Worm (Caenorhabditis elegans) whole organism, L1 larva: ENCODE measurements around the gene M7.12.

Experiments used
- C04F5.9 ChIP-seq: sonication (generic microtip); optimal IDR thresholded peaks from 2 replicates; lab custom pipeline; 2016; ENCODE audit warnings: missing genetic modification characterization, missing compliant biosample characterization
- C16A3.4 ChIP-seq: fragments of 150-350 bp; optimal IDR thresholded peaks from 2 replicates; lab custom pipeline; 2014; ENCODE audit warnings: missing biosample characterization, missing genetic modification characterization
- F16B12.6 ChIP-seq: fragments of 150-350 bp; optimal IDR thresholded peaks from 2 replicates; lab custom pipeline; 2014; ENCODE audit warnings: missing biosample characterization, missing genetic modification characterization
- aha-1 ChIP-seq: fragments of 150-350 bp; optimal IDR thresholded peaks from 2 replicates; lab custom pipeline; 2014; ENCODE audit warnings: missing biosample characterization, missing genetic modification characterization
- ceh-82 ChIP-seq, 3 experiments: fragments of 150-350 bp in 1 of 3; sonication (generic microtip) in 2 of 3; optimal IDR thresholded peaks; 2 replicates each; lab custom pipeline; 2014 to 2017; ENCODE audit warnings: missing biosample characterization in 3 of 3, missing genetic modification characterization in 3 of 3
- ceh-90 ChIP-seq: sonication (generic microtip); optimal IDR thresholded peaks from 2 replicates; lab custom pipeline; 2016; ENCODE audit warnings: missing genetic modification characterization, missing compliant biosample characterization
- ces-1 ChIP-seq: fragments of 150-350 bp; optimal IDR thresholded peaks from 2 replicates; lab custom pipeline; 2014; ENCODE audit warnings: missing biosample characterization, missing genetic modification reagents, missing genetic modification characterization
- dpl-1 ChIP-seq, 3 experiments: fragments of 150-350 bp in 2 of 3; sonication (generic microtip) in 1 of 3; optimal IDR thresholded peaks; 2 replicates each; lab custom pipeline; 2014 to 2017; ENCODE audit warnings: missing biosample characterization in 3 of 3, missing genetic modification characterization in 3 of 3, missing genetic modification reagents in 3 of 3
- dsc-1 ChIP-seq: sonication (generic microtip); optimal IDR thresholded peaks from 2 replicates; lab custom pipeline; 2016; ENCODE audit warnings: mild to moderate bottlenecking, missing genetic modification characterization, missing compliant biosample characterization
- efl-1 ChIP-seq, 4 experiments: fragments of 150-350 bp; optimal IDR thresholded peaks in 3 of 4; peaks in 1 of 4; 1 replicate in 1 of 4; 2 replicates in 3 of 4; lab custom pipeline; 2014; ENCODE audit warnings: missing biosample characterization in 2 of 4, missing genetic modification characterization in 2 of 4, missing genetic modification reagents in 2 of 4
- egl-27 ChIP-seq, 2 experiments: fragments of 150-350 bp in 1 of 2; sonication (generic microtip); optimal IDR thresholded peaks; 3 replicates each; lab custom pipeline; 2017 to 2018; ENCODE audit warnings: missing biosample characterization in 2 of 2, missing genetic modification characterization in 2 of 2, missing genetic modification reagents in 2 of 2
- elt-2 ChIP-seq: sonication (generic microtip); optimal IDR thresholded peaks from 2 replicates; lab custom pipeline; 2016; ENCODE audit warnings: missing genetic modification characterization, mild to moderate bottlenecking, inconsistent platforms, missing compliant biosample characterization, missing genetic modification reagents
- elt-3 ChIP-seq, 6 experiments: fragments of 150-350 bp in 1 of 6; sonication (generic microtip); optimal IDR thresholded peaks; 2 replicates each; lab custom pipeline; 2017 to 2018; ENCODE audit warnings: missing biosample characterization in 6 of 6, missing genetic modification characterization in 6 of 6, inconsistent platforms in 1 of 6
- fkh-8 ChIP-seq: sonication (generic microtip); optimal IDR thresholded peaks from 2 replicates; lab custom pipeline; 2016; ENCODE audit warnings: mild to moderate bottlenecking, missing genetic modification characterization, missing compliant biosample characterization
- irx-1 ChIP-seq: sonication (generic microtip); optimal IDR thresholded peaks from 2 replicates; lab custom pipeline; 2016; ENCODE audit warnings: missing genetic modification characterization, missing compliant biosample characterization
- isw-1 ChIP-seq: fragments of 200-800 bp; sonication (Bioruptor generic); IDR thresholded peaks from 2 replicates; pipeline ENCODE4 v1.3.6; 2022; ENCODE audit warnings: missing genetic modification characterization, missing compliant biosample characterization
- jun-1 ChIP-seq: fragments of 150-350 bp; optimal IDR thresholded peaks from 2 replicates; lab custom pipeline; 2014; ENCODE audit warnings: missing biosample characterization, missing genetic modification reagents, missing genetic modification characterization
- lin-14 ChIP-seq: fragments of 200-800 bp; sonication (Bioruptor generic); optimal IDR thresholded peaks from 2 replicates; lab custom pipeline; 2018; ENCODE audit warnings: mild to moderate bottlenecking, missing genetic modification characterization, moderate library complexity, missing compliant biosample characterization
- lin-15B ChIP-seq: fragments of 150-350 bp; sonication (generic microtip); optimal IDR thresholded peaks from 3 replicates; lab custom pipeline; 2014; ENCODE audit warnings: missing biosample characterization, missing genetic modification characterization
- lin-35 ChIP-seq, 2 experiments: fragments of 150-350 bp; optimal IDR thresholded peaks; 2 replicates each; lab custom pipeline; 2014; ENCODE audit warnings: missing biosample characterization in 2 of 2, missing genetic modification characterization in 2 of 2, missing genetic modification reagents in 2 of 2
- mdl-1 ChIP-seq, 2 experiments: fragments of 150-350 bp; optimal IDR thresholded peaks; 2 replicates each; lab custom pipeline; 2014 to 2017; ENCODE audit warnings: missing biosample characterization in 2 of 2, missing genetic modification characterization in 2 of 2, inconsistent platforms in 1 of 2
- mef-2 ChIP-seq: fragments of 150-350 bp; optimal IDR thresholded peaks from 2 replicates; lab custom pipeline; 2014; ENCODE audit warnings: missing biosample characterization, missing genetic modification characterization
- nhr-12 ChIP-seq: sonication (generic microtip); optimal IDR thresholded peaks from 2 replicates; lab custom pipeline; 2017; ENCODE audit warnings: missing biosample characterization, missing genetic modification characterization
- nhr-19 ChIP-seq: fragments of 200-800 bp; sonication (Bioruptor generic); conservative IDR thresholded peaks from 2 replicates; pipeline ENCODE4 v1.3.6; 2022; ENCODE audit warnings: missing genetic modification characterization, missing compliant biosample characterization
- nhr-20 ChIP-seq: sonication (generic microtip); optimal IDR thresholded peaks from 2 replicates; lab custom pipeline; 2016; ENCODE audit warnings: mild to moderate bottlenecking, missing genetic modification characterization, missing compliant biosample characterization
- nhr-47 ChIP-seq: sonication (generic microtip); optimal IDR thresholded peaks from 2 replicates; lab custom pipeline; 2016; ENCODE audit warnings: mild to moderate bottlenecking, missing genetic modification characterization, moderate library complexity, missing compliant biosample characterization
- nhr-71 ChIP-seq: sonication (generic microtip); optimal IDR thresholded peaks from 2 replicates; lab custom pipeline; 2016; ENCODE audit warnings: mild to moderate bottlenecking, missing genetic modification characterization, moderate library complexity, missing compliant biosample characterization
- nhr-76 ChIP-seq: sonication (generic microtip); optimal IDR thresholded peaks from 2 replicates; lab custom pipeline; 2017; ENCODE audit warnings: missing biosample characterization, missing genetic modification characterization
- nhr-85 ChIP-seq: sonication (generic microtip); peaks from one replicate; lab custom pipeline; 2016; ENCODE audit warnings: missing genetic modification characterization, inconsistent platforms, missing compliant biosample characterization
- pqm-1 ChIP-seq: sonication (generic microtip); optimal IDR thresholded peaks from 3 replicates; lab custom pipeline; 2017; ENCODE audit warnings: missing biosample characterization, missing genetic modification characterization
- rnt-1 ChIP-seq: sonication (generic microtip); optimal IDR thresholded peaks from 2 replicates; lab custom pipeline; 2016; ENCODE audit warnings: mild to moderate bottlenecking, missing genetic modification characterization, moderate library complexity, missing compliant biosample characterization
- snpc-4 ChIP-seq: fragments of 150-350 bp; optimal IDR thresholded peaks from 2 replicates; lab custom pipeline; 2014; ENCODE audit warnings: missing biosample characterization, missing genetic modification characterization
- snu-23 ChIP-seq: sonication (generic microtip); optimal IDR thresholded peaks from 2 replicates; lab custom pipeline; 2016; ENCODE audit warnings: missing genetic modification characterization, missing compliant biosample characterization
- sox-4 ChIP-seq: sonication (generic microtip); optimal IDR thresholded peaks from 2 replicates; lab custom pipeline; 2016; ENCODE audit warnings: missing genetic modification characterization, missing compliant biosample characterization
- sptf-1 ChIP-seq: fragments of 150-350 bp; optimal IDR thresholded peaks from 2 replicates; lab custom pipeline; 2014; ENCODE audit warnings: missing biosample characterization, missing genetic modification characterization
- swsn-7 ChIP-seq: sonication (generic microtip); optimal IDR thresholded peaks from 2 replicates; lab custom pipeline; 2016; ENCODE audit warnings: missing genetic modification characterization, missing compliant biosample characterization
- tbx-2 ChIP-seq: sonication (generic microtip); optimal IDR thresholded peaks from 2 replicates; lab custom pipeline; 2016; ENCODE audit warnings: missing genetic modification characterization, missing compliant biosample characterization
- unc-130 ChIP-seq: fragments of 150-350 bp; optimal IDR thresholded peaks from 2 replicates; lab custom pipeline; 2017; ENCODE audit warnings: missing biosample characterization, missing genetic modification characterization, inconsistent platforms
- unc-86 ChIP-seq: sonication (generic microtip); optimal IDR thresholded peaks from 2 replicates; lab custom pipeline; 2016; ENCODE audit warnings: missing genetic modification characterization, missing compliant biosample characterization
- xbp-1 ChIP-seq: sonication (generic microtip); optimal IDR thresholded peaks from 2 replicates; lab custom pipeline; 2016; ENCODE audit warnings: missing genetic modification characterization, missing compliant biosample characterization
- zag-1 ChIP-seq: fragments of 150-350 bp; optimal IDR thresholded peaks from 2 replicates; lab custom pipeline; 2014; ENCODE audit warnings: missing biosample characterization, missing genetic modification characterization
- zip-4 ChIP-seq: fragments of 200-800 bp; sonication (Bioruptor generic); optimal IDR thresholded peaks from 2 replicates; lab custom pipeline; 2018; ENCODE audit warnings: mild to moderate bottlenecking, missing genetic modification characterization, moderate library complexity, missing compliant biosample characterization
- ztf-11 ChIP-seq, 2 experiments: sonication (generic microtip); optimal IDR thresholded peaks; 2 replicates each; lab custom pipeline; 2016 to 2017; ENCODE audit warnings: missing genetic modification characterization in 2 of 2, missing biosample characterization in 1 of 2, missing compliant biosample characterization in 1 of 2

M7.12 gene

DNA sequence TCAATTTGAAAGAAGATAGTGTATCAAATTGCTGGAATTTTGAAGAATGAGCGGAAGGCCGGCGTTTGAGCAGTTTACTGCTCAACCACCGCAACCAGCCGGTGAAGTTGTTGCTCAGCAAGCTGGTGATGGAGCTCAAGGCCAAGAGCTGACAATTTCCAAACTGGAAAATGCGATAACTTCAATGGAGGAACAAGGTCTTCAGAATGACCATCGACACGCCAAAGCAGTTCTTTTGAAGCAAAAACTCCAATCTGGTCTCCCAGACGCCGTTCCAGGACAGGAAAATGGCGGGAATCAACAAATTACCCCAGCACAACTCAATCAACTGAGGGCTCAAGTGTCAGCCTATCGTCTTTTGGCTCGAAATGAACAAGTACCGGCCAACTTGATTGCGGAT is 28.2 kb upstream of the M7.12 start:
- TF ChIP-seq C04F5.9 (tag; lab: Kevin White, UChicago) (no peak), zip-4 (GFP tag; lab: Kevin White, UChicago) (no peak), snpc-4 (tag; lab: Kevin White, UChicago) (no peak), egl-27 (tag; optimal IDR thresholded peaks at IDR 0.05; lab: Kevin White, UChicago) (no peak), F16B12.6 (tag; lab: Kevin White, UChicago) (no peak), jun-1 (no peak), aha-1 (tag; lab: Kevin White, UChicago) (no peak), ztf-11 (tag; optimal IDR thresholded peaks at IDR 0.05; lab: Kevin White, UChicago) (no peak), fkh-8 (no peak), mef-2 (tag; lab: Kevin White, UChicago) (no peak)

DNA sequence TGAATTAATAATTGTTTCAGACTA is 28.0 kb upstream of the M7.12 start, which contains the start of gene swsn-4:
TSS of gene swsn-4 (plus strand) at position 21 of the 24 bp plus-strand sequence.
- TF ChIP-seq nhr-47 (tag; lab: Kevin White, UChicago) = no peak
- no peak for TF ChIP-seq zag-1 (tag; lab: Kevin White, UChicago)
- no peak for TF ChIP-seq unc-86 (tag; lab: Kevin White, UChicago)
- no peak for TF ChIP-seq elt-3 (tag; optimal IDR thresholded peaks at IDR 0.05; lab: Kevin White, UChicago)
- no peak for TF ChIP-seq xbp-1 (tag; lab: Kevin White, UChicago)
- no peak for TF ChIP-seq C16A3.4 (tag; lab: Kevin White, UChicago)
- TF ChIP-seq irx-1 = no peak
- no peak for TF ChIP-seq isw-1
- no peak for TF ChIP-seq sox-4 (tag; lab: Kevin White, UChicago)
- no peak for TF ChIP-seq nhr-85 (tag; lab: Kevin White, UChicago)
- TF ChIP-seq, all 84 proteins: peak for 0

DNA sequence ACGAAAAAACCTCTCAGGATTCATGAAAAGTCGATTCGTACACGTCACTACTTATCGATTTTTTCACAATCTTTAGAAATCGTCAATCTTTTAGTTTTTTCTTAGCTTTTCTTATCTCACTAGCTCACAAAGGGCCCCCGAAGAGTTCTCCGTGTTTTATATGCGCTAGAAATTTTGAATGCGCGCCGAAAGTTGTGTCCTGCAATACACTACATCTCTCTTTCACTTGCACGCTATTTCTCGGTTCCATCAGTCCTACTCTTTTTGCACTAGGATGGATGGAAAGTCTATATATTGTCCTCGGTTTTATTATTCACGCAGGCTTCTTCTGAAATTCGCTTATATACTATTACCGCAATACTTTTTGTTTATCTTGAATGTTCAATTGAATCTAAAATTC is 27.8 kb upstream of the M7.12 start:
- TF ChIP-seq snu-23 (GFP tag; lab: Kevin White, UChicago) (peak; percentile 25), xbp-1 (tag; lab: Kevin White, UChicago) (peak; percentile 54), ceh-82 (tag; optimal IDR thresholded peaks at IDR 0.05; lab: Kevin White, UChicago) (peak in 1 of 3 experiments; percentile 22), nhr-85 (tag; lab: Kevin White, UChicago) (peak; percentile 75), efl-1 (optimal IDR thresholded peaks at IDR 0.05; lab: Kevin White, UChicago) (peak in 1 of 2 experiments; percentile 77), efl-1 (GFP tag; optimal IDR thresholded peaks at IDR 0.05 in 1 of 2; lab: Kevin White, UChicago) (peak; percentile 86 to 98), unc-130 (tag; lab: Kevin White, UChicago) (no peak), lin-35 (GFP tag; optimal IDR thresholded peaks at IDR 0.05; lab: Kevin White, UChicago) (peak; percentile 82 to 91), rnt-1 (tag; lab: Kevin White, UChicago) (peak; percentile 9), dsc-1 (tag; lab: Kevin White, UChicago) (peak; percentile 27), ztf-11 (tag; optimal IDR thresholded peaks at IDR 0.05; lab: Kevin White, UChicago) (no peak), nhr-71 (peak; percentile 31), F16B12.6 (tag; lab: Kevin White, UChicago) (no peak), dpl-1 (GFP tag; optimal IDR thresholded peaks at IDR 0.05; lab: Kevin White, UChicago) (peak; percentile 75 to 85 (median 76)), mdl-1 (tag; optimal IDR thresholded peaks at IDR 0.05; lab: Kevin White, UChicago) (no peak), nhr-76 (tag; lab: Kevin White, UChicago) (no peak)

DNA sequence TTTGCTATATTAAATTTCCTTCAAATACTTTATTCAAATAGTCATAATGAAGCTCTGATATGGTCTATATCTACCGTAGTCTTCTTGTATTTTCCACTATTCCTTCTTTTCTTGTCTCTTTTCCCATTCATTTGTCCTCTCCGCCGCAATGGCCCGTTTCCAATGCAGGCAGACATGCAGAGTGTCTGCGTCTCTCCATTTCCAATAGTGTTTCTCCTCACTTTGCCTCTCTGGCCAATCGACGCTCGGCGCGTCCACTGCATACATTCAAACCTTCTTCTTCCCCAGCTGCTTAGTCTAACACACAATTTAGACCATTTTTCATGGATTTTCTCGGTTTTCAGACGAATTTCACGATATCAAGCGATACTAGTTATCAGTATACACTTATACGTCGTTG is 27.4 kb upstream of the M7.12 start:
- TF ChIP-seq fkh-8 (peak; percentile 14), pqm-1 (tag; lab: Kevin White, UChicago) (no peak), unc-86 (tag; lab: Kevin White, UChicago) (peak; percentile 38), ceh-82 (tag; optimal IDR thresholded peaks at IDR 0.05; lab: Kevin White, UChicago) (peak in 1 of 3 experiments; percentile 43), tbx-2 (tag; lab: Kevin White, UChicago) (peak; percentile 15), lin-15B (tag; lab: Kevin White, UChicago) (peak; percentile 33), efl-1 (optimal IDR thresholded peaks at IDR 0.05; lab: Kevin White, UChicago) (peak; percentile 55 to 69), efl-1 (GFP tag; optimal IDR thresholded peaks at IDR 0.05 in 1 of 2; lab: Kevin White, UChicago) (peak in 1 of 2 experiments; percentile 92), lin-35 (GFP tag; optimal IDR thresholded peaks at IDR 0.05; lab: Kevin White, UChicago) (peak in 1 of 2 experiments; percentile 26), jun-1 (peak; percentile 3), dsc-1 (tag; lab: Kevin White, UChicago) (peak; percentile 41), dpl-1 (GFP tag; optimal IDR thresholded peaks at IDR 0.05; lab: Kevin White, UChicago) (peak in 2 of 3 experiments; percentile 8 to 39), ces-1 (GFP tag; lab: Kevin White, UChicago) (no peak), mdl-1 (tag; optimal IDR thresholded peaks at IDR 0.05; lab: Kevin White, UChicago) (peak in 1 of 2 experiments; percentile 5), nhr-12 (tag; lab: Kevin White, UChicago) (no peak), nhr-20 (tag; lab: Kevin White, UChicago) (peak; percentile 37), F16B12.6 (tag; lab: Kevin White, UChicago) (peak; percentile 10), nhr-19 (peak; percentile 58; the same call in 1 of the 2 replicates), ztf-11 (tag; optimal IDR thresholded peaks at IDR 0.05; lab: Kevin White, UChicago) (peak in 1 of 2 experiments; percentile 12), ceh-90 (tag; lab: Kevin White, UChicago) (no peak), lin-14 (GFP tag; lab: Kevin White, UChicago) (peak; percentile 52), nhr-71 (peak; percentile 61), xbp-1 (tag; lab: Kevin White, UChicago) (peak; percentile 96), unc-130 (tag; lab: Kevin White, UChicago) (no peak), elt-2 (peak; percentile 4), rnt-1 (tag; lab: Kevin White, UChicago) (peak; percentile 64), swsn-7 (peak; percentile 60), zag-1 (tag; lab: Kevin White, UChicago) (no peak), snu-23 (GFP tag; lab: Kevin White, UChicago) (peak; percentile 62), isw-1 (no peak), sptf-1 (tag; lab: Kevin White, UChicago) (no peak)
